Worm (Caenorhabditis elegans) whole organism, L3 larva: ENCODE results near the gene F34H10.1.

Experiments used
- ceh-28 ChIP-seq: fragments of 150-350 bp; optimal IDR thresholded peaks from 2 replicates; lab custom pipeline; 2014; ENCODE audit warnings: missing biosample characterization, missing genetic modification reagents, missing genetic modification characterization
- hmg-11 ChIP-seq: sonication (generic microtip); optimal IDR thresholded peaks from 2 replicates; lab custom pipeline; 2016; ENCODE audit warnings: missing genetic modification characterization, missing compliant biosample characterization
- lin-15B ChIP-seq: fragments of 150-350 bp; optimal IDR thresholded peaks from 2 replicates; lab custom pipeline; 2014; ENCODE audit warnings: missing biosample characterization, missing genetic modification characterization
- nhr-237 ChIP-seq: fragments of 150-350 bp; optimal IDR thresholded peaks from 2 replicates; lab custom pipeline; 2014; ENCODE audit warnings: missing biosample characterization, missing genetic modification characterization
- nhr-25 ChIP-seq: sonication (generic microtip); optimal IDR thresholded peaks from 2 replicates; lab custom pipeline; 2017; ENCODE audit warnings: missing biosample characterization, missing genetic modification characterization
- nhr-76 ChIP-seq: fragments of 150-350 bp; sonication (generic microtip); optimal IDR thresholded peaks from 5 replicates; lab custom pipeline; 2014; ENCODE audit warnings: missing biosample characterization, missing genetic modification characterization
- snpc-4 ChIP-seq: fragments of 150-350 bp; optimal IDR thresholded peaks from 2 replicates; lab custom pipeline; 2014; ENCODE audit warnings: missing biosample characterization, missing genetic modification characterization
- unc-62 ChIP-seq: fragments of 150-350 bp; sonication (generic microtip); optimal IDR thresholded peaks from 4 replicates; lab custom pipeline; 2014; ENCODE audit warnings: missing biosample characterization, missing genetic modification reagents, missing genetic modification characterization
- ztf-11 ChIP-seq: fragments of 150-350 bp; optimal IDR thresholded peaks from 2 replicates; lab custom pipeline; 2014; ENCODE audit warnings: missing biosample characterization, missing genetic modification characterization

DNA sequence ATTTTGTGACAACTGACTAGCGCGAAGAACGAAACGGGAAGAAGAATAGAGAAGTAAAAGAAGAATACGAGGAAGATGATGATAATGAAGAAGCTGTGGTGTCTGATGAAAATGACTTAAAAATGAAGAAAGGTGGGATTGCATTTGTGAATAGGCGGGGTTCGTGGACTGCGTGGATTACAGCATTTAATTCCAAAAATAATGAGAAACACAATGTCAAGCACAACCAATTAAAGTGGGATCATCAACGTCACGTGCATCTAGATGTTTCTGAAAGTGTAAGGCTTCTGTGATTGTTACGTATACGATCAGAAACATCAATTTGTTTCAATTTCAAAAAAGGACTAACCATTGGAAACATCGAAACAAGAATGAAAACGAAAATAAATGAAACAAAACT lies 49.0 kb upstream of the F34H10.1 start, which contains the start of gene glb-17:
- TF ChIP-seq lin-15B (tag; lab: Kevin White, UChicago) (no peak), snpc-4 (tag; lab: Kevin White, UChicago) (no peak), ztf-11 (tag; lab: Kevin White, UChicago) (no peak), hmg-11 (tag; lab: Kevin White, UChicago) (no peak), unc-62 (no peak), nhr-237 (tag; lab: Kevin White, UChicago) (no peak), nhr-76 (tag; lab: Kevin White, UChicago) (no peak), nhr-25 (tag; lab: Kevin White, UChicago) (no peak), ceh-28 (no peak)
